Worm (Caenorhabditis elegans) whole organism, L1 larva: ENCODE measurements around the gene srj-23.

ENCODE experiments used
- alr-1 ChIP-seq: fragments of 200-800 bp; sonication (Bioruptor generic); optimal IDR thresholded peaks from 2 replicates; lab custom pipeline; 2018; ENCODE audit warnings: borderline replicate concordance, mild to moderate bottlenecking, missing genetic modification characterization, missing compliant biosample characterization
- aly-2 ChIP-seq: fragments of 150-350 bp; optimal IDR thresholded peaks from 2 replicates; lab custom pipeline; 2014; ENCODE audit warnings: missing biosample characterization, missing genetic modification characterization
- blmp-1 ChIP-seq: fragments of 150-350 bp; optimal IDR thresholded peaks from 2 replicates; lab custom pipeline; 2014; ENCODE audit warnings: missing biosample characterization, missing genetic modification characterization
- ceh-8 ChIP-seq: fragments of 200-800 bp; sonication (Bioruptor generic); optimal IDR thresholded peaks from 2 replicates; lab custom pipeline; 2018; ENCODE audit warnings: mild to moderate bottlenecking, missing genetic modification characterization, moderate library complexity, missing compliant biosample characterization
- ces-1 ChIP-seq: fragments of 150-350 bp; optimal IDR thresholded peaks from 2 replicates; lab custom pipeline; 2014; ENCODE audit warnings: missing biosample characterization, missing genetic modification reagents, missing genetic modification characterization
- dsc-1 ChIP-seq: sonication (generic microtip); optimal IDR thresholded peaks from 2 replicates; lab custom pipeline; 2016; ENCODE audit warnings: mild to moderate bottlenecking, missing genetic modification characterization, missing compliant biosample characterization
- efl-3 ChIP-seq: fragments of 200-800 bp; sonication (Bioruptor generic); optimal IDR thresholded peaks from 2 replicates; lab custom pipeline; 2018; ENCODE audit warnings: mild to moderate bottlenecking, missing genetic modification characterization, missing compliant biosample characterization
- egl-13 ChIP-seq: sonication (generic microtip); optimal IDR thresholded peaks from 2 replicates; lab custom pipeline; 2016; ENCODE audit warnings: missing genotype, missing genetic modification reagents, missing genetic modification characterization, missing compliant biosample characterization
- ets-5 ChIP-seq: fragments of 200-800 bp; sonication (Bioruptor generic); IDR thresholded peaks from 2 replicates; pipeline ENCODE4 v1.3.6; 2022; ENCODE audit warnings: missing genetic modification characterization, missing compliant biosample characterization
- fkh-10 ChIP-seq: sonication (generic microtip); optimal IDR thresholded peaks from 2 replicates; lab custom pipeline; 2017; ENCODE audit warnings: missing biosample characterization, missing genetic modification reagents, missing genetic modification characterization
- fkh-8 ChIP-seq: sonication (generic microtip); optimal IDR thresholded peaks from 2 replicates; lab custom pipeline; 2016; ENCODE audit warnings: mild to moderate bottlenecking, missing genetic modification characterization, missing compliant biosample characterization
- fos-1 ChIP-seq: fragments of 150-350 bp; optimal IDR thresholded peaks from 2 replicates; lab custom pipeline; 2014; ENCODE audit warnings: missing biosample characterization, missing genetic modification characterization
- grh-1 ChIP-seq: fragments of 200-800 bp; sonication (Bioruptor generic); IDR thresholded peaks from 2 replicates; pipeline ENCODE4 v1.3.6; 2022; ENCODE audit warnings: missing genetic modification reagents, missing genetic modification characterization, missing compliant biosample characterization
- hlh-4 ChIP-seq: sonication (generic microtip); optimal IDR thresholded peaks from 2 replicates; lab custom pipeline; 2016; ENCODE audit warnings: mild to moderate bottlenecking, missing genetic modification characterization, missing compliant biosample characterization
- hpl-2 ChIP-seq: fragments of 150-350 bp; optimal IDR thresholded peaks from 2 replicates; lab custom pipeline; 2014; ENCODE audit warnings: missing biosample characterization, missing genetic modification reagents, missing genetic modification characterization
- lin-14 ChIP-seq: fragments of 200-800 bp; sonication (Bioruptor generic); optimal IDR thresholded peaks from 2 replicates; lab custom pipeline; 2018; ENCODE audit warnings: mild to moderate bottlenecking, missing genetic modification characterization, moderate library complexity, missing compliant biosample characterization
- lin-15B ChIP-seq: fragments of 150-350 bp; sonication (generic microtip); optimal IDR thresholded peaks from 3 replicates; lab custom pipeline; 2014; ENCODE audit warnings: missing biosample characterization, missing genetic modification characterization
- lin-35 ChIP-seq, 2 experiments: fragments of 150-350 bp; optimal IDR thresholded peaks; 2 replicates each; lab custom pipeline; 2014; ENCODE audit warnings: missing biosample characterization in 2 of 2, missing genetic modification characterization in 2 of 2, missing genetic modification reagents in 2 of 2
- lin-39 ChIP-seq: fragments of 150-350 bp; optimal IDR thresholded peaks from 2 replicates; lab custom pipeline; 2014; ENCODE audit warnings: missing biosample characterization, missing genetic modification reagents, missing genetic modification characterization
- lsy-2 ChIP-seq, 2 experiments: fragments of 150-350 bp; optimal IDR thresholded peaks; 2 replicates each; lab custom pipeline; 2014; ENCODE audit warnings: missing biosample characterization in 2 of 2, missing genetic modification characterization in 2 of 2
- nhr-12 ChIP-seq: sonication (generic microtip); optimal IDR thresholded peaks from 2 replicates; lab custom pipeline; 2017; ENCODE audit warnings: missing biosample characterization, missing genetic modification characterization
- nhr-19 ChIP-seq: fragments of 200-800 bp; sonication (Bioruptor generic); conservative IDR thresholded peaks from 2 replicates; pipeline ENCODE4 v1.3.6; 2022; ENCODE audit warnings: missing genetic modification characterization, missing compliant biosample characterization
- nhr-47 ChIP-seq: sonication (generic microtip); optimal IDR thresholded peaks from 2 replicates; lab custom pipeline; 2016; ENCODE audit warnings: mild to moderate bottlenecking, missing genetic modification characterization, moderate library complexity, missing compliant biosample characterization
- nhr-71 ChIP-seq: sonication (generic microtip); optimal IDR thresholded peaks from 2 replicates; lab custom pipeline; 2016; ENCODE audit warnings: mild to moderate bottlenecking, missing genetic modification characterization, moderate library complexity, missing compliant biosample characterization
- nhr-76 ChIP-seq: sonication (generic microtip); optimal IDR thresholded peaks from 2 replicates; lab custom pipeline; 2017; ENCODE audit warnings: missing biosample characterization, missing genetic modification characterization
- nhr-77 ChIP-seq: fragments of 150-350 bp; optimal IDR thresholded peaks from 2 replicates; lab custom pipeline; 2014; ENCODE audit warnings: missing biosample characterization, missing genetic modification characterization
- nhr-84 ChIP-seq: sonication (generic microtip); optimal IDR thresholded peaks from 2 replicates; lab custom pipeline; 2017; ENCODE audit warnings: missing biosample characterization, missing genetic modification characterization
- nhr-85 ChIP-seq: sonication (generic microtip); peaks from one replicate; lab custom pipeline; 2016; ENCODE audit warnings: missing genetic modification characterization, inconsistent platforms, missing compliant biosample characterization
- nhr-90 ChIP-seq: sonication (generic microtip); optimal IDR thresholded peaks from 2 replicates; lab custom pipeline; 2016; ENCODE audit warnings: mild to moderate bottlenecking, missing genetic modification characterization, missing compliant biosample characterization; ENCODE audit not compliant: poor library complexity
- pax-3 ChIP-seq: fragments of 200-800 bp; sonication (Bioruptor generic); optimal IDR thresholded peaks from 2 replicates; lab custom pipeline; 2018; ENCODE audit warnings: mild to moderate bottlenecking, missing genetic modification characterization, moderate library complexity, missing compliant biosample characterization
- rnt-1 ChIP-seq: sonication (generic microtip); optimal IDR thresholded peaks from 2 replicates; lab custom pipeline; 2016; ENCODE audit warnings: mild to moderate bottlenecking, missing genetic modification characterization, moderate library complexity, missing compliant biosample characterization
- snpc-4 ChIP-seq: fragments of 150-350 bp; optimal IDR thresholded peaks from 2 replicates; lab custom pipeline; 2014; ENCODE audit warnings: missing biosample characterization, missing genetic modification characterization
- snu-23 ChIP-seq: sonication (generic microtip); optimal IDR thresholded peaks from 2 replicates; lab custom pipeline; 2016; ENCODE audit warnings: missing genetic modification characterization, missing compliant biosample characterization
- sox-4 ChIP-seq: sonication (generic microtip); optimal IDR thresholded peaks from 2 replicates; lab custom pipeline; 2016; ENCODE audit warnings: missing genetic modification characterization, missing compliant biosample characterization
- tbx-2 ChIP-seq: sonication (generic microtip); optimal IDR thresholded peaks from 2 replicates; lab custom pipeline; 2016; ENCODE audit warnings: missing genetic modification characterization, missing compliant biosample characterization
- unc-30 ChIP-seq: sonication (generic microtip); optimal IDR thresholded peaks from 2 replicates; lab custom pipeline; 2017; ENCODE audit warnings: missing biosample characterization, missing genetic modification characterization
- unc-62 ChIP-seq: fragments of 150-350 bp; optimal IDR thresholded peaks from 2 replicates; lab custom pipeline; 2014; ENCODE audit warnings: missing biosample characterization, missing genetic modification reagents, missing genetic modification characterization
- unc-98 ChIP-seq: fragments of 200-800 bp; sonication (Bioruptor generic); IDR thresholded peaks from 2 replicates; pipeline ENCODE4 v1.3.6; 2022; ENCODE audit warnings: missing genetic modification characterization, missing compliant biosample characterization
- vab-15 ChIP-seq: sonication (generic microtip); optimal IDR thresholded peaks from 2 replicates; lab custom pipeline; 2017; ENCODE audit warnings: missing genotype, mild to moderate bottlenecking, missing genetic modification characterization, missing compliant biosample characterization
- ztf-11 ChIP-seq, 2 experiments: sonication (generic microtip); optimal IDR thresholded peaks; 2 replicates each; lab custom pipeline; 2016 to 2017; ENCODE audit warnings: missing genetic modification characterization in 2 of 2, missing biosample characterization in 1 of 2, missing compliant biosample characterization in 1 of 2

Gene srj-23

ce11 chrV:1481742-1482141 is 30.3 kb downstream of the srj-23 start, which contains the start of gene C38C3.4:
TSS of gene C38C3.4 (plus strand) at chrV:1482042.
- TF ChIP-seq vab-15 (tag; lab: Kevin White, UChicago) = no peak
- no peak for TF ChIP-seq fkh-8 (tag; lab: Kevin White, UChicago)
- TF ChIP-seq lin-15B (tag; lab: Kevin White, UChicago) = no peak
- no peak for TF ChIP-seq alr-1
- TF ChIP-seq nhr-19 (GFP tag; lab: Robert Waterston, UW) = no peak
- no peak for TF ChIP-seq nhr-85 (tag; lab: Kevin White, UChicago)
- TF ChIP-seq nhr-90 = no peak
- TF ChIP-seq nhr-47 = no peak
- no peak for TF ChIP-seq grh-1 (GFP tag; lab: Robert Waterston, UW)
- no peak for TF ChIP-seq pax-3
- TF ChIP-seq efl-3 = no peak
- no peak for TF ChIP-seq nhr-84 (tag; lab: Kevin White, UChicago)
- no peak for TF ChIP-seq ztf-11 (tag; optimal IDR thresholded peaks at IDR 0.05; lab: Kevin White, UChicago)
- no peak for TF ChIP-seq nhr-77 (tag; lab: Kevin White, UChicago)

- TF ChIP-seq fkh-10 (GFP tag; lab: Kevin White, UChicago) = peak; percentile 94
- TF ChIP-seq ceh-8 (GFP tag; lab: Kevin White, UChicago) = no peak
- peak; percentile 84 for TF ChIP-seq lin-14 (GFP tag; lab: Kevin White, UChicago)
- TF ChIP-seq ces-1 (GFP tag; lab: Kevin White, UChicago) = peak; percentile 76
- TF ChIP-seq, all 84 proteins: peak for 3
Observed at ce11 chrV:1486031-1486430, 34.6 kb downstream of the srj-23 start.

- TF ChIP-seq hpl-2 (GFP tag; lab: Kevin White, UChicago) (no peak), aly-2 (no peak), sox-4 (tag; lab: Kevin White, UChicago) (peak; percentile 2), fos-1 (tag; lab: Kevin White, UChicago) (no peak), ets-5 (GFP tag; lab: Robert Waterston, UW) (no peak), unc-98 (GFP tag; lab: Robert Waterston, UW) (no peak), dsc-1 (tag; lab: Kevin White, UChicago) (peak; percentile 70), lsy-2 (tag; optimal IDR thresholded peaks at IDR 0.05; lab: Kevin White, UChicago) (no peak), nhr-71 (tag; lab: Kevin White, UChicago) (peak; percentile 48), alr-1 (no peak), nhr-90 (no peak), pax-3 (no peak), nhr-47 (peak; percentile 30), unc-30 (no peak), tbx-2 (tag; lab: Kevin White, UChicago) (no peak), fkh-8 (tag; lab: Kevin White, UChicago) (peak; percentile 85), snu-23 (GFP tag; lab: Kevin White, UChicago) (no peak), nhr-19 (GFP tag; lab: Robert Waterston, UW) (no peak), lin-39 (tag; lab: Kevin White, UChicago) (no peak), blmp-1 (no peak), nhr-76 (tag; lab: Kevin White, UChicago) (no peak), snpc-4 (tag; lab: Kevin White, UChicago) (no peak), grh-1 (GFP tag; lab: Robert Waterston, UW) (no peak), hlh-4 (peak; percentile 53), egl-13 (no peak), rnt-1 (tag; lab: Kevin White, UChicago) (no peak), lin-14 (GFP tag; lab: Kevin White, UChicago) (peak; percentile 30), lin-35 (GFP tag; optimal IDR thresholded peaks at IDR 0.05; lab: Kevin White, UChicago) (no peak), unc-62 (GFP tag; lab: Kevin White, UChicago) (no peak), efl-3 (no peak), nhr-12 (no peak)
Observed at ce11 chrV:1487262-1487661, 35.8 kb downstream of the srj-23 start.
